Fruit fly (Drosophila melanogaster) whole organism, adult: ENCODE results near the gene CG34287.

ENCODE experiments used
- CG11617 ChIP-seq: fragments of 200-800 bp; sonication (Bioruptor generic); optimal IDR thresholded peaks from 2 replicates; lab custom pipeline; 2017; ENCODE audit warnings: mild to moderate bottlenecking, missing biosample characterization, missing genetic modification reagents, missing genetic modification characterization
- CG12768 ChIP-seq: fragments of 200-800 bp; sonication (Bioruptor generic); optimal IDR thresholded peaks from 2 replicates; lab custom pipeline; 2017; ENCODE audit warnings: missing biosample characterization, missing genetic modification characterization, mild to moderate bottlenecking, moderate library complexity, missing genetic modification reagents
- CG14711 ChIP-seq: fragments of 200-800 bp; sonication (Bioruptor generic); optimal IDR thresholded peaks from 2 replicates; lab custom pipeline; 2018; ENCODE audit warnings: missing biosample characterization, mild to moderate bottlenecking, missing genetic modification characterization, moderate library complexity
- CG33017 ChIP-seq: fragments of 200-800 bp; sonication (Bioruptor generic); optimal IDR thresholded peaks from 2 replicates; lab custom pipeline; 2018; ENCODE audit warnings: missing biosample characterization, mild to moderate bottlenecking, missing genetic modification characterization, moderate library complexity
- CG7101 ChIP-seq: fragments of 200-800 bp; sonication (Bioruptor generic); optimal IDR thresholded peaks from 2 replicates; lab custom pipeline; 2018; ENCODE audit warnings: missing biosample characterization, mild to moderate bottlenecking, missing genetic modification characterization, moderate library complexity
- Clk ChIP-seq: fragments of 200-800 bp; sonication (Bioruptor generic); optimal IDR thresholded peaks from 2 replicates; lab custom pipeline; 2017; ENCODE audit warnings: missing biosample characterization, missing genetic modification characterization
- Hr96 ChIP-seq: fragments of 200-800 bp; sonication (Bioruptor generic); optimal IDR thresholded peaks from 2 replicates; lab custom pipeline; 2016; ENCODE audit warnings: missing biosample characterization, missing genetic modification characterization
- Mnt ChIP-seq: fragments of 200-800 bp; sonication (Bioruptor generic); optimal IDR thresholded peaks from 2 replicates; lab custom pipeline; 2016; ENCODE audit warnings: missing biosample characterization, mild to moderate bottlenecking, missing genetic modification characterization
- cnc ChIP-seq, 2 experiments: fragments of >200 bp; optimal IDR thresholded peaks; 2 replicates each; lab custom pipeline; 2017
- kay ChIP-seq: fragments of 200-800 bp; sonication (Bioruptor generic); peaks from one replicate; lab custom pipeline; 2016; ENCODE audit warnings: missing biosample characterization, missing genetic modification characterization, borderline replicate concordance

DNA sequence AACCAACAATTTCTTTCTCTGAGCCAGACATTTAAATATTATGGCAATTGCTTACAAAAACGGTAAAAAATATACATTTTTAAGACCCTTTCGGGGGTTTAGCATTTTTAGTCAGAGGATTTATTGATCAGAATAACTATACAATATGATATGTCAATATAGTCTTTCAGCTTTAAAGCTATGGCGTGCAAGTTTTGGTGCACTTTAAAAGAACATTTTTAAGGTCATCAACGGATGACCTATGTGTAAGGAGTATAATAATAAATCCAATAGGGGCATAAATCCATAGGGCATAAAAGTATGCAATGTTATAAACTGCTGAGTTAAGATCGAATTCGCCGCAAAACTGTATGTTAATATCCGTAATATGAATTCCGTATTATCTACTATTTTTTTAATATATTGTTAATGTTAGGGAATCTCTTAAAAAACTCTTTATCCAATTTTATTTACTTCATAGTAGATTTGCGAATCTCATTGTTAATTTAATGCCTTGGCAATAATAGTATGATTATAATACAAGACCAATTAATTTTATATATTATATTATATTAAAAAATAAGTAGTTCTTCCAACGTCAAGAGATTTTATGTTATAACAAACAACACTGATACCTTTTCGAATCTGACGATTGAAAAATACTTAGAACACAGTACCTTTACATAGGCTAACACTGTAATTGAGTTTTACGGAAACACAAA lies 6.4 kb upstream of the CG34287 start, which contains the start of gene CG14676:
- TF ChIP-seq CG14711 (no peak), CG33017 (no peak), kay (peak; percentile 73), Mnt (no peak), CG11617 (GFP tag; lab: Kevin White, UChicago) (no peak), Hr96 (GFP tag; lab: Kevin White, UChicago) (no peak), Clk (no peak), CG12768 (no peak), CG7101 (no peak), cnc (optimal IDR thresholded peaks at IDR 0.05; lab: Kevin White, UChicago) (peak in 1 of 2 experiments; percentile 17)
